Fruit fly (Drosophila melanogaster) whole organism, embryonic: ENCODE data around the gene mthl11.

Experiments
- Aef1 ChIP-seq: fragments of 200-800 bp; sonication (Bioruptor generic); IDR thresholded peaks from 3 replicates; pipeline ENCODE4 v1.3.6; 2022; ENCODE audit warnings: missing biosample characterization, missing genetic modification characterization
- Antp ChIP-seq: fragments of 200-800 bp; sonication (Bioruptor generic); optimal IDR thresholded peaks from 3 replicates; lab custom pipeline; 2016; ENCODE audit warnings: missing biosample characterization, missing genetic modification characterization
- CG10321 ChIP-seq: fragments of 200-800 bp; sonication (Bioruptor generic); IDR thresholded peaks from 2 replicates; pipeline ENCODE4 v1.3.6; 2022; ENCODE audit warnings: missing biosample characterization, missing genetic modification characterization
- CG10366 ChIP-seq: fragments of 200-800 bp; sonication (Bioruptor generic); IDR thresholded peaks from 2 replicates; pipeline ENCODE4 v1.3.6; 2022; ENCODE audit warnings: missing biosample characterization, missing genetic modification characterization
- CG10431 ChIP-seq: fragments of 200-800 bp; sonication (Bioruptor generic); optimal IDR thresholded peaks from 3 replicates; lab custom pipeline; 2018; ENCODE audit warnings: missing biosample characterization, mild to moderate bottlenecking, missing genetic modification characterization
- CG11696 ChIP-seq: fragments of 200-800 bp; sonication (Bioruptor generic); IDR thresholded peaks from 2 replicates; pipeline ENCODE4 v1.3.6; 2022; ENCODE audit warnings: missing biosample characterization, missing genetic modification characterization
- CG12219 ChIP-seq: fragments of 200-800 bp; sonication (Bioruptor generic); optimal IDR thresholded peaks from 3 replicates; lab custom pipeline; 2018; ENCODE audit warnings: missing biosample characterization, mild to moderate bottlenecking, missing genetic modification characterization
- CG12391 ChIP-seq: fragments of 200-800 bp; sonication (Bioruptor generic); optimal IDR thresholded peaks from 3 replicates; lab custom pipeline; 2018; ENCODE audit warnings: missing biosample characterization, mild to moderate bottlenecking, missing genetic modification characterization, moderate library complexity
- CG14014 ChIP-seq: fragments of 200-800 bp; sonication (Bioruptor generic); IDR thresholded peaks from 2 replicates; pipeline ENCODE4 v1.3.6; 2022; ENCODE audit warnings: missing biosample characterization, missing genetic modification characterization
- CG1603 ChIP-seq: fragments of 200-800 bp; sonication (Bioruptor generic); optimal IDR thresholded peaks from 2 replicates; lab custom pipeline; 2019; ENCODE audit warnings: missing biosample characterization, mild to moderate bottlenecking, missing genetic modification characterization, moderate library complexity
- CG1647 ChIP-seq: fragments of 200-800 bp; sonication (Bioruptor generic); optimal IDR thresholded peaks from 3 replicates; lab custom pipeline; 2016; ENCODE audit warnings: missing biosample characterization, missing genetic modification characterization
- CG17612 ChIP-seq: fragments of 200-800 bp; sonication (Bioruptor generic); IDR thresholded peaks from 2 replicates; pipeline ENCODE4 v1.3.6; 2022; ENCODE audit warnings: missing biosample characterization, missing genetic modification characterization
- CG18764 ChIP-seq: fragments of 200-800 bp; sonication (Bioruptor generic); optimal IDR thresholded peaks from 3 replicates; lab custom pipeline; 2016; ENCODE audit warnings: missing biosample characterization, missing genetic modification characterization
- CG2202 ChIP-seq: fragments of 200-800 bp; sonication (Bioruptor generic); optimal IDR thresholded peaks from 2 replicates; lab custom pipeline; 2018; ENCODE audit warnings: missing biosample characterization, mild to moderate bottlenecking, missing genetic modification characterization
- CG33213 ChIP-seq: fragments of 200-800 bp; sonication (Bioruptor generic); optimal IDR thresholded peaks from 3 replicates; lab custom pipeline; 2016; ENCODE audit warnings: missing biosample characterization, missing genetic modification characterization
- CG3407 ChIP-seq: fragments of 200-800 bp; sonication (Bioruptor generic); optimal IDR thresholded peaks from 2 replicates; lab custom pipeline; 2018; ENCODE audit warnings: missing biosample characterization, mild to moderate bottlenecking, missing genetic modification characterization
- CG4282 ChIP-seq: fragments of 200-800 bp; sonication (Bioruptor generic); optimal IDR thresholded peaks from 2 replicates; lab custom pipeline; 2016; ENCODE audit warnings: missing biosample characterization, missing genetic modification characterization
- CG4328 ChIP-seq: fragments of 200-800 bp; sonication (Bioruptor generic); optimal IDR thresholded peaks from 3 replicates; lab custom pipeline; 2017; ENCODE audit warnings: missing biosample characterization, missing genetic modification reagents, missing genetic modification characterization
- CG4424 ChIP-seq: fragments of 200-800 bp; sonication (Bioruptor generic); optimal IDR thresholded peaks from 3 replicates; lab custom pipeline; 2016; ENCODE audit warnings: missing biosample characterization, missing genetic modification characterization
- CG9215 ChIP-seq: fragments of 200-800 bp; sonication (Bioruptor generic); IDR thresholded peaks from 2 replicates; pipeline ENCODE4 v1.3.6; 2022; ENCODE audit warnings: missing biosample characterization, missing genetic modification characterization
- CkIIα-i1 ChIP-seq: fragments of 200-800 bp; sonication (Bioruptor generic); IDR thresholded peaks from 2 replicates; pipeline ENCODE4 v1.3.6; 2022; ENCODE audit warnings: missing biosample characterization, missing genetic modification characterization
- Doc2 ChIP-seq: fragments of 200-800 bp; sonication (Bioruptor generic); IDR thresholded peaks from 2 replicates; pipeline ENCODE4 v1.3.6; 2022; ENCODE audit warnings: missing biosample characterization, missing genetic modification characterization
- Kr ChIP-seq: fragments of 200-800 bp; sonication (Bioruptor generic); optimal IDR thresholded peaks from 2 replicates; lab custom pipeline; 2017; ENCODE audit warnings: missing biosample characterization, mild to moderate bottlenecking, missing genetic modification characterization
- Lpt ChIP-seq: fragments of >200 bp; optimal IDR thresholded peaks from 2 replicates; lab custom pipeline; 2018; ENCODE audit warnings: missing biosample characterization, missing genetic modification characterization
- Mad ChIP-seq: fragments of 200-800 bp; sonication (Bioruptor generic); optimal IDR thresholded peaks from 2 replicates; lab custom pipeline; 2016; ENCODE audit warnings: missing biosample characterization, missing genetic modification characterization
- Max ChIP-seq: fragments of 200-800 bp; sonication (Bioruptor generic); optimal IDR thresholded peaks from 2 replicates; lab custom pipeline; 2016; ENCODE audit warnings: missing biosample characterization, mild to moderate bottlenecking, missing genetic modification characterization
- Mes4 ChIP-seq: fragments of 200-800 bp; sonication (Bioruptor generic); optimal IDR thresholded peaks from 2 replicates; lab custom pipeline; 2016; ENCODE audit warnings: missing biosample characterization, missing genetic modification characterization
- Nf-YB ChIP-seq: fragments of 200-800 bp; sonication (Bioruptor generic); optimal IDR thresholded peaks from 3 replicates; lab custom pipeline; 2019; ENCODE audit warnings: missing biosample characterization, mild to moderate bottlenecking, missing genetic modification characterization, moderate library complexity
- Pdp1 ChIP-seq, 2 experiments: fragments of 200-800 bp; sonication (Bioruptor generic); optimal IDR thresholded peaks; 3 replicates each; lab custom pipeline; 2016; ENCODE audit warnings: missing biosample characterization in 2 of 2, missing genetic modification characterization in 2 of 2, mild to moderate bottlenecking in 1 of 2, moderate library complexity in 1 of 2
- Scr ChIP-seq: fragments of 200-800 bp; sonication (Bioruptor generic); IDR thresholded peaks from 2 replicates; pipeline ENCODE4 v1.3.6; 2022; ENCODE audit warnings: missing biosample characterization, missing genetic modification characterization; ENCODE audit not compliant: partially characterized antibody
- Sox100B ChIP-seq: fragments of 200-800 bp; sonication (Bioruptor generic); optimal IDR thresholded peaks from 3 replicates; lab custom pipeline; 2018; ENCODE audit warnings: missing biosample characterization, mild to moderate bottlenecking, missing genetic modification characterization
- Sry-β ChIP-seq: fragments of 200-800 bp; sonication (Bioruptor generic); optimal IDR thresholded peaks from 2 replicates; lab custom pipeline; 2018; ENCODE audit warnings: missing biosample characterization, mild to moderate bottlenecking, missing genetic modification characterization, moderate library complexity
- Stat92E ChIP-seq, 3 experiments: fragments of >200 bp in 2 of 3; fragments of 200-800 bp in 1 of 3; sonication (Bioruptor generic) in 1 of 3; optimal IDR thresholded peaks; 2 replicates each; lab custom pipeline; 2017 to 2019; ENCODE audit warnings: missing biosample characterization in 3 of 3, missing genetic modification characterization in 3 of 3, mild to moderate bottlenecking in 1 of 3, moderate library complexity in 1 of 3
- amos ChIP-seq: fragments of 200-800 bp; sonication (Bioruptor generic); IDR thresholded peaks from 2 replicates; pipeline ENCODE4 v1.3.6; 2022; ENCODE audit warnings: missing biosample characterization, missing genetic modification characterization; ENCODE audit not compliant: partially characterized antibody
- br ChIP-seq: fragments of >200 bp; optimal IDR thresholded peaks from 2 replicates; lab custom pipeline; 2017
- cato ChIP-seq: fragments of 200-800 bp; sonication (Bioruptor generic); optimal IDR thresholded peaks from 2 replicates; lab custom pipeline; 2016; ENCODE audit warnings: missing biosample characterization, missing genetic modification characterization, borderline replicate concordance
- emc ChIP-seq: fragments of 200-800 bp; sonication (Bioruptor generic); optimal IDR thresholded peaks from 2 replicates; lab custom pipeline; 2016; ENCODE audit warnings: missing biosample characterization, missing genetic modification characterization
- esg ChIP-seq: fragments of 200-800 bp; sonication (Bioruptor generic); conservative IDR thresholded peaks from 2 replicates; pipeline ENCODE4 v1.3.6; 2022; ENCODE audit warnings: missing biosample characterization, missing genetic modification characterization
- fd96Cb ChIP-seq: fragments of 200-800 bp; sonication (Bioruptor generic); optimal IDR thresholded peaks from 2 replicates; lab custom pipeline; 2018; ENCODE audit warnings: missing biosample characterization, mild to moderate bottlenecking, missing genetic modification characterization, moderate library complexity
- fru ChIP-seq: fragments of >200 bp; optimal IDR thresholded peaks from 2 replicates; lab custom pipeline; 2017
- gsb ChIP-seq: fragments of 200-800 bp; sonication (Bioruptor generic); IDR thresholded peaks from 2 replicates; pipeline ENCODE4 v1.3.6; 2022; ENCODE audit warnings: missing biosample characterization, missing genetic modification characterization
- gsb-n ChIP-seq: fragments of 200-800 bp; sonication (Bioruptor generic); optimal IDR thresholded peaks from 3 replicates; lab custom pipeline; 2018; ENCODE audit warnings: missing biosample characterization, mild to moderate bottlenecking, missing genetic modification characterization
- hb ChIP-seq: fragments of 200-800 bp; sonication (Bioruptor generic); IDR thresholded peaks from 3 replicates; pipeline ENCODE4 v1.3.6; 2022; ENCODE audit warnings: missing biosample characterization, missing genetic modification characterization; ENCODE audit not compliant: partially characterized antibody
- jumu ChIP-seq: fragments of 200-800 bp; sonication (Bioruptor generic); optimal IDR thresholded peaks from 3 replicates; lab custom pipeline; 2016; ENCODE audit warnings: missing biosample characterization, missing genetic modification characterization
- lola ChIP-seq, 3 experiments: fragments of >200 bp in 2 of 3; fragments of 200-800 bp in 1 of 3; sonication (Bioruptor generic) in 1 of 3; optimal IDR thresholded peaks; 2 replicates each; lab custom pipeline; 2017 to 2019; ENCODE audit warnings: missing biosample characterization in 3 of 3, missing genetic modification characterization in 3 of 3, mild to moderate bottlenecking in 1 of 3, moderate library complexity in 1 of 3
- org-1 ChIP-seq: fragments of 200-800 bp; sonication (Bioruptor generic); optimal IDR thresholded peaks from 2 replicates; lab custom pipeline; 2017; ENCODE audit warnings: missing biosample characterization, missing genetic modification characterization
- p53 ChIP-seq: fragments of 200-800 bp; sonication (Bioruptor generic); optimal IDR thresholded peaks from 2 replicates; lab custom pipeline; 2016; ENCODE audit warnings: missing biosample characterization, missing genetic modification characterization
- trh ChIP-seq: fragments of 200-800 bp; sonication (Bioruptor generic); optimal IDR thresholded peaks from 2 replicates; lab custom pipeline; 2016; ENCODE audit warnings: missing biosample characterization, missing genetic modification characterization
- tup ChIP-seq: fragments of 200-800 bp; sonication (Bioruptor generic); optimal IDR thresholded peaks from 2 replicates; lab custom pipeline; 2016; ENCODE audit warnings: missing biosample characterization, mild to moderate bottlenecking, missing genetic modification characterization, moderate library complexity
- twi ChIP-seq: fragments of 200-800 bp; optimal IDR thresholded peaks from 2 replicates; lab custom pipeline; 2019; ENCODE audit warnings: missing biosample characterization, mild to moderate bottlenecking, missing genetic modification characterization, moderate library complexity
- zfh1 ChIP-seq: fragments of 200-800 bp; sonication (Bioruptor generic); IDR thresholded peaks from 3 replicates; pipeline ENCODE4 v1.3.6; 2022; ENCODE audit warnings: missing biosample characterization, missing genetic modification characterization

Gene mthl11

DNA sequence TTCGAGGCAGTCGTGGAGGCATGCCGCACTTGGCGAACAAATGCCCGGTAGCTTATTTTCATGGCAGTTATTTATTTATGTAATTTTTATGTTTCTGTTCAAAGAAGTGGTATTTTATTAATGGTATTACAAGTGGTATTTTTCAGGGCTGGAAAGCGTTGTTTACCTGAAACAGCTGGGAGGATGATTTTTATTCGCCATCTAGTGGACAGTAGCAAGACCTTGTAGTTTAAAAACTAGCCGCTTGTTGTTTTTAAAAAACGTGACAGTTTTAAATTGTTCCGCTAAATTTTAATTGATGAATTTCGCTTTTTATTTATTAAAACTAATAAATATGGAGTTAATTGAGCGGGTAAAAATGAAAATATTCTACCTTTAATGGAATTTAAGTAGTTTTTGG is 15.1 kb downstream of the mthl11 start, which contains the start of gene CG6345 (continued):
- TF ChIP-seq CkIIα-i1 (GFP tag; lab: Robert Waterston, UW) (no peak), gsb-n (tag; lab: Kevin White, UChicago) (peak; percentile 64), esg (GFP tag; lab: Robert Waterston, UW) (peak; percentile 39; the same call in 1 of the 2 replicates), hb (GFP tag; lab: Robert Waterston, UW) (no peak), amos (no peak), CG3407 (GFP tag; lab: Kevin White, UChicago) (peak; percentile 80), CG12391 (tag; lab: Kevin White, UChicago) (peak; percentile 79), Kr (GFP tag; lab: Kevin White, UChicago) (peak; percentile 76), jumu (GFP tag; lab: Kevin White, UChicago) (peak; percentile 66), fru (no peak), br (no peak), org-1 (GFP tag; lab: Kevin White, UChicago) (peak; percentile 50), CG10366 (peak; percentile 71), Pdp1 (GFP tag; optimal IDR thresholded peaks at IDR 0.05; lab: Kevin White, UChicago) (peak; percentile 80 to 96), CG14014 (GFP tag; lab: Robert Waterston, UW) (peak; percentile 82), emc (GFP tag; lab: Kevin White, UChicago) (peak; percentile 44), CG10321 (GFP tag; lab: Robert Waterston, UW) (peak; percentile 48; the same call in 1 of the 2 replicates), Mes4 (GFP tag; lab: Kevin White, UChicago) (peak; percentile 85), fd96Cb (tag; lab: Kevin White, UChicago) (peak; percentile 76), CG10431 (GFP tag; lab: Kevin White, UChicago) (peak; percentile 89), CG9215 (GFP tag; lab: Robert Waterston, UW) (peak; percentile 20; the same call in 1 of the 2 replicates), Max (GFP tag; lab: Kevin White, UChicago) (peak; percentile 85), CG17612 (GFP tag; lab: Robert Waterston, UW) (peak; percentile 56), CG1647 (peak; percentile 81), Aef1 (GFP tag; lab: Robert Waterston, UW) (peak; percentile 65), CG1603 (tag; lab: Kevin White, UChicago) (peak; percentile 86), p53 (GFP tag; lab: Kevin White, UChicago) (peak; percentile 72), CG12219 (peak; percentile 84), twi (peak; percentile 55), CG4328 (GFP tag; lab: Kevin White, UChicago) (peak; percentile 72), gsb (GFP tag; lab: Robert Waterston, UW) (peak; percentile 54; the same call in 1 of the 2 replicates), zfh1 (GFP tag; lab: Robert Waterston, UW) (peak; percentile 84), Sry-β (peak; percentile 62), Doc2 (GFP tag; lab: Robert Waterston, UW) (no peak), Scr (GFP tag; lab: Robert Waterston, UW) (0 out of 2 replicates have a peak, but pooled peaks have one; percentile 13), CG2202 (tag; lab: Kevin White, UChicago) (peak; percentile 73), CG4282 (GFP tag; lab: Kevin White, UChicago) (peak; percentile 67), Stat92E (GFP tag; optimal IDR thresholded peaks at IDR 0.05; lab: Kevin White, UChicago) (peak in 1 of 3 experiments; percentile 36), trh (GFP tag; lab: Kevin White, UChicago) (peak; percentile 41), tup (peak; percentile 69), CG11696 (GFP tag; lab: Robert Waterston, UW) (peak; percentile 42; the same call in 1 of the 2 replicates), CG33213 (peak; percentile 90), CG18764 (GFP tag; lab: Kevin White, UChicago) (peak; percentile 85), Nf-YB (GFP tag; lab: Kevin White, UChicago) (peak; percentile 64), cato (GFP tag; lab: Kevin White, UChicago) (peak; percentile 66), Sox100B (GFP tag; lab: Kevin White, UChicago) (peak; percentile 87), Antp (peak; percentile 81), Mad (GFP tag; lab: Kevin White, UChicago) (peak; percentile 90), lola (GFP tag; optimal IDR thresholded peaks at IDR 0.05; lab: Kevin White, UChicago) (peak in 1 of 3 experiments; percentile 52), CG4424 (peak; percentile 93), Lpt (GFP tag; lab: Kevin White, UChicago) (peak; percentile 94)
